Worm (Caenorhabditis elegans) whole organism, mixed stage, embryonic: ENCODE data around the gene nhx-5.

Experiments
- M03D4.4 ChIP-seq: sonication (generic microtip); optimal IDR thresholded peaks from 2 replicates; lab custom pipeline; 2017; ENCODE audit warnings: mild to moderate bottlenecking, missing genetic modification characterization, missing compliant biosample characterization
- bed-3 ChIP-seq: fragments of 200-800 bp; sonication (Bioruptor generic); optimal IDR thresholded peaks from 3 replicates; lab custom pipeline; 2018; ENCODE audit warnings: mild to moderate bottlenecking, missing genetic modification characterization, moderate library complexity, missing compliant biosample characterization
- blmp-1 ChIP-seq: fragments of 150-350 bp; optimal IDR thresholded peaks from 2 replicates; lab custom pipeline; 2014; ENCODE audit warnings: missing biosample characterization, missing genetic modification characterization
- ceh-39 ChIP-seq: fragments of 150-350 bp; optimal IDR thresholded peaks from 2 replicates; lab custom pipeline; 2014; ENCODE audit warnings: missing biosample characterization, missing genetic modification characterization
- ceh-43 ChIP-seq: fragments of 200-800 bp; sonication (Bioruptor generic); optimal IDR thresholded peaks from 2 replicates; lab custom pipeline; 2018; ENCODE audit warnings: mild to moderate bottlenecking, missing genetic modification characterization, moderate library complexity, missing compliant biosample characterization
- ceh-83 ChIP-seq: fragments of 200-800 bp; sonication (Bioruptor generic); optimal IDR thresholded peaks from 2 replicates; lab custom pipeline; 2018; ENCODE audit warnings: mild to moderate bottlenecking, missing genetic modification characterization, missing compliant biosample characterization
- ces-1 ChIP-seq: fragments of 150-350 bp; optimal IDR thresholded peaks from 2 replicates; lab custom pipeline; 2014; ENCODE audit warnings: missing biosample characterization, missing genetic modification reagents, missing genetic modification characterization
- cnd-1 ChIP-seq: fragments of 200-800 bp; sonication (Bioruptor generic); optimal IDR thresholded peaks from 2 replicates; lab custom pipeline; 2018; ENCODE audit warnings: mild to moderate bottlenecking, missing genetic modification characterization, missing compliant biosample characterization
- drap-1 ChIP-seq: fragments of 200-800 bp; sonication (Bioruptor generic); optimal IDR thresholded peaks from 3 replicates; lab custom pipeline; 2018; ENCODE audit warnings: mild to moderate bottlenecking, missing genetic modification characterization, missing compliant biosample characterization
- elt-1 ChIP-seq: sonication (generic microtip); optimal IDR thresholded peaks from 2 replicates; lab custom pipeline; 2017; ENCODE audit warnings: missing genetic modification characterization, mild to moderate bottlenecking, missing compliant biosample characterization, antibody characterized with exemption, moderate library complexity, borderline replicate concordance; ENCODE audit not compliant: insufficient read depth
- elt-3 ChIP-seq: fragments of 150-350 bp; optimal IDR thresholded peaks from 2 replicates; lab custom pipeline; 2014; ENCODE audit warnings: missing biosample characterization, missing genetic modification characterization
- flh-1 ChIP-seq: fragments of 200-800 bp; sonication (Bioruptor generic); optimal IDR thresholded peaks from 2 replicates; lab custom pipeline; 2018; ENCODE audit warnings: mild to moderate bottlenecking, missing genetic modification characterization, moderate library complexity, missing compliant biosample characterization
- ham-2 ChIP-seq: fragments of 200-800 bp; sonication (Bioruptor generic); optimal IDR thresholded peaks from 2 replicates; lab custom pipeline; 2018; ENCODE audit warnings: mild to moderate bottlenecking, missing genetic modification characterization, missing compliant biosample characterization
- hlh-1 ChIP-seq: fragments of 150-350 bp; optimal IDR thresholded peaks from 2 replicates; lab custom pipeline; 2014; ENCODE audit warnings: missing biosample characterization, missing genetic modification reagents, missing genetic modification characterization
- lin-13 ChIP-seq: fragments of 150-350 bp; optimal IDR thresholded peaks from 2 replicates; lab custom pipeline; 2014; ENCODE audit warnings: missing biosample characterization, missing genetic modification characterization
- lin-32 ChIP-seq: fragments of 200-800 bp; sonication (Bioruptor generic); optimal IDR thresholded peaks from 2 replicates; lab custom pipeline; 2018; ENCODE audit warnings: mild to moderate bottlenecking, missing genetic modification characterization, missing compliant biosample characterization
- lsy-2 ChIP-seq: fragments of 150-350 bp; optimal IDR thresholded peaks from 2 replicates; lab custom pipeline; 2014; ENCODE audit warnings: missing biosample characterization, missing genetic modification characterization
- mab-5 ChIP-seq: fragments of 150-350 bp; optimal IDR thresholded peaks from 2 replicates; lab custom pipeline; 2014; ENCODE audit warnings: missing biosample characterization, missing genetic modification characterization
- mep-1 ChIP-seq: fragments of 150-350 bp; optimal IDR thresholded peaks from 2 replicates; lab custom pipeline; 2017; ENCODE audit warnings: missing biosample characterization, missing genetic modification reagents, missing genetic modification characterization, inconsistent platforms
- mls-2 ChIP-seq: sonication (generic microtip); optimal IDR thresholded peaks from 2 replicates; lab custom pipeline; 2016; ENCODE audit warnings: mild to moderate bottlenecking, missing genetic modification characterization, moderate library complexity, missing compliant biosample characterization
- nhr-12 ChIP-seq: fragments of 150-350 bp; optimal IDR thresholded peaks from 2 replicates; lab custom pipeline; 2014; ENCODE audit warnings: missing biosample characterization, missing genetic modification characterization
- nhr-2 ChIP-seq: fragments of 150-350 bp; optimal IDR thresholded peaks from 2 replicates; lab custom pipeline; 2014; ENCODE audit warnings: missing biosample characterization, missing genetic modification characterization
- nhr-237 ChIP-seq: fragments of 150-350 bp; optimal IDR thresholded peaks from 2 replicates; lab custom pipeline; 2014; ENCODE audit warnings: missing biosample characterization, missing genetic modification characterization
- nhr-28 ChIP-seq: fragments of 150-350 bp; optimal IDR thresholded peaks from 2 replicates; lab custom pipeline; 2014; ENCODE audit warnings: missing biosample characterization, missing genetic modification characterization
- nhr-76 ChIP-seq: sonication (generic microtip); optimal IDR thresholded peaks from 2 replicates; lab custom pipeline; 2017; ENCODE audit warnings: missing biosample characterization, missing genetic modification characterization
- pha-4 ChIP-seq: fragments of 150-350 bp; optimal IDR thresholded peaks from 2 replicates; lab custom pipeline; 2018; ENCODE audit warnings: missing biosample characterization, missing genetic modification reagents, missing genetic modification characterization
- sem-2 ChIP-seq: fragments of 200-800 bp; sonication (Bioruptor generic); optimal IDR thresholded peaks from 2 replicates; lab custom pipeline; 2018; ENCODE audit warnings: mild to moderate bottlenecking, missing genetic modification characterization, missing compliant biosample characterization
- snpc-4 ChIP-seq: fragments of 150-350 bp; optimal IDR thresholded peaks from 2 replicates; lab custom pipeline; 2014; ENCODE audit warnings: missing biosample characterization, missing genetic modification characterization
- sptf-1 ChIP-seq: sonication (generic microtip); optimal IDR thresholded peaks from 2 replicates; lab custom pipeline; 2017; ENCODE audit warnings: mild to moderate bottlenecking, missing genetic modification characterization, moderate library complexity, missing compliant biosample characterization
- tbx-8 ChIP-seq: fragments of 200-800 bp; sonication (Bioruptor generic); optimal IDR thresholded peaks from 2 replicates; lab custom pipeline; 2018; ENCODE audit warnings: mild to moderate bottlenecking, missing genetic modification characterization, moderate library complexity, missing compliant biosample characterization
- unc-120 ChIP-seq: sonication (generic microtip); optimal IDR thresholded peaks from 2 replicates; lab custom pipeline; 2017; ENCODE audit warnings: missing genetic modification characterization, missing compliant biosample characterization; ENCODE audit not compliant: poor library complexity, severe bottlenecking
- unc-39 ChIP-seq: fragments of 150-350 bp; optimal IDR thresholded peaks from 2 replicates; lab custom pipeline; 2014; ENCODE audit warnings: missing biosample characterization, missing genetic modification characterization
- unc-62 ChIP-seq: fragments of 150-350 bp; optimal IDR thresholded peaks from 2 replicates; lab custom pipeline; 2014; ENCODE audit warnings: missing biosample characterization, missing genetic modification reagents, missing genetic modification characterization
- zip-8 ChIP-seq: fragments of 150-350 bp; optimal IDR thresholded peaks from 2 replicates; lab custom pipeline; 2014; ENCODE audit warnings: missing biosample characterization, missing genetic modification characterization
- ztf-11 ChIP-seq: fragments of 150-350 bp; optimal IDR thresholded peaks from 2 replicates; lab custom pipeline; 2014; ENCODE audit warnings: missing biosample characterization, missing genetic modification characterization

The nhx-5 gene

ce11 chrX:10556764-10557163 lies 20.0 kb upstream of the nhx-5 start:
- TF ChIP-seq hlh-1 (tag; lab: Kevin White, UChicago): peak; percentile 42
- TF ChIP-seq unc-62: no peak
- TF ChIP-seq lin-32 (GFP tag; lab: Kevin White, UChicago): peak; percentile 52
- no peak for TF ChIP-seq unc-39 (tag; lab: Kevin White, UChicago)
- TF ChIP-seq unc-120 (tag; lab: Kevin White, UChicago): peak; percentile 31
- TF ChIP-seq mep-1 (tag; lab: Kevin White, UChicago): no peak

ce11 chrX:10559203-10559602 lies 17.6 kb upstream of the nhx-5 start, which contains the start of gene F59F5.7:
TSS of gene F59F5.7 (plus strand) at chrX:10559503.
- no peak for TF ChIP-seq elt-3 (tag; lab: Kevin White, UChicago)
- TF ChIP-seq lin-13: no peak
- no peak for TF ChIP-seq flh-1
- TF ChIP-seq snpc-4 (tag; lab: Kevin White, UChicago): no peak
- TF ChIP-seq blmp-1 (tag; lab: Kevin White, UChicago): no peak
- no peak for TF ChIP-seq nhr-76 (tag; lab: Kevin White, UChicago)

ce11 chrX:10566775-10567174 lies 10.0 kb upstream of the nhx-5 start:
- no peak for TF ChIP-seq ztf-11 (tag; lab: Kevin White, UChicago)
- TF ChIP-seq cnd-1 (tag; lab: Kevin White, UChicago): no peak
- TF ChIP-seq ces-1: peak; percentile 83

- TF ChIP-seq snpc-4 (tag; lab: Kevin White, UChicago): no peak
- peak; percentile 15 for TF ChIP-seq tbx-8 (GFP tag; lab: Kevin White, UChicago)
- peak; percentile 31 for TF ChIP-seq flh-1
- peak; percentile 58 for TF ChIP-seq mab-5 (tag; lab: Kevin White, UChicago)
- TF ChIP-seq nhr-76 (tag; lab: Kevin White, UChicago): peak; percentile 46
- peak; percentile 30 for TF ChIP-seq unc-39 (tag; lab: Kevin White, UChicago)
- TF ChIP-seq lsy-2: peak; percentile 54
- TF ChIP-seq M03D4.4 (tag; lab: Kevin White, UChicago): peak; percentile 77
- TF ChIP-seq elt-3 (tag; lab: Kevin White, UChicago): no peak
- peak; percentile 26 for TF ChIP-seq zip-8
- peak; percentile 77 for TF ChIP-seq nhr-2 (tag; lab: Kevin White, UChicago)
- peak; percentile 78 for TF ChIP-seq ztf-11 (tag; lab: Kevin White, UChicago)
- peak; percentile 90 for TF ChIP-seq nhr-237
- peak; percentile 78 for TF ChIP-seq ceh-39 (tag; lab: Kevin White, UChicago)
- peak; percentile 61 for TF ChIP-seq ceh-83 (GFP tag; lab: Kevin White, UChicago)
- TF ChIP-seq mep-1 (tag; lab: Kevin White, UChicago): peak; percentile 95
- TF ChIP-seq ceh-43 (GFP tag; lab: Kevin White, UChicago): no peak
- no peak for TF ChIP-seq nhr-28 (tag; lab: Kevin White, UChicago)
- peak; percentile 79 for TF ChIP-seq sptf-1 (tag; lab: Kevin White, UChicago)
- TF ChIP-seq drap-1: peak; percentile 66
- TF ChIP-seq unc-120 (tag; lab: Kevin White, UChicago): peak; percentile 93
- TF ChIP-seq hlh-1 (tag; lab: Kevin White, UChicago): peak; percentile 80
- peak; percentile 93 for TF ChIP-seq ces-1
- TF ChIP-seq lin-13: peak; percentile 65
- TF ChIP-seq lin-32 (GFP tag; lab: Kevin White, UChicago): peak; percentile 25
- TF ChIP-seq sem-2 (GFP tag; lab: Kevin White, UChicago): peak; percentile 25
- TF ChIP-seq nhr-12 (tag; lab: Kevin White, UChicago): no peak
- TF ChIP-seq bed-3 (GFP tag; lab: Kevin White, UChicago): no peak
- peak; percentile 54 for TF ChIP-seq unc-62
- TF ChIP-seq mls-2 (tag; lab: Kevin White, UChicago): peak; percentile 86
- TF ChIP-seq pha-4 (tag; lab: Kevin White, UChicago): peak; percentile 70
- TF ChIP-seq ham-2 (GFP tag; lab: Kevin White, UChicago): peak; percentile 100
- peak; percentile 70 for TF ChIP-seq cnd-1 (tag; lab: Kevin White, UChicago)
- peak; percentile 33 for TF ChIP-seq blmp-1 (tag; lab: Kevin White, UChicago)
- TF ChIP-seq elt-1: peak; percentile 9
Observed at ce11 chrX:10568385-10569149, 8.2 kb upstream of the nhx-5 start.
